Worm (Caenorhabditis elegans): ENCODE results near the gene ZC239.17.
"Not testable (repeated sequence)": the region's sequence is repeated elsewhere in the genome, so short reads cannot be mapped to it uniquely, and the experiment has no call there.

ce11 chrII:3177663-3178062 is 48.0 kb downstream of the ZC239.17 start, which contains the start of gene sri-40:
- not testable (repeated sequence) for TF ChIP-seq lsy-2 (tag; optimal IDR thresholded peaks at IDR 0.05); sptf-1 (tag; optimal IDR thresholded peaks at IDR 0.05); M03D4.4 (tag; optimal IDR thresholded peaks at IDR 0.05); unc-62 (GFP tag; optimal IDR thresholded peaks at IDR 0.05); pha-4 (tag; optimal IDR thresholded peaks at IDR 0.05)

All from whole organism, mixed stage, embryonic.